Fruit fly (Drosophila melanogaster) whole organism, prepupa: Measurements from ENCODE around the gene CG3631.

Experiments used
- Blimp-1 ChIP-seq: fragments of 200-800 bp; sonication (Bioruptor generic); optimal IDR thresholded peaks from 3 replicates; lab custom pipeline; 2017; ENCODE audit warnings: missing biosample characterization, missing genetic modification characterization, mild to moderate bottlenecking, moderate library complexity, missing genetic modification reagents
- CG10669 ChIP-seq: fragments of 200-800 bp; sonication (Bioruptor generic); optimal IDR thresholded peaks from 3 replicates; lab custom pipeline; 2018; ENCODE audit warnings: missing biosample characterization, mild to moderate bottlenecking, missing genetic modification characterization, moderate library complexity
- CG11294 ChIP-seq: fragments of 200-800 bp; sonication (Bioruptor generic); IDR thresholded peaks from 2 replicates; pipeline ENCODE4 v1.3.6; 2022; ENCODE audit warnings: missing biosample characterization, missing genetic modification characterization
- CG11762 ChIP-seq: fragments of 200-800 bp; sonication (Bioruptor generic); optimal IDR thresholded peaks from 3 replicates; lab custom pipeline; 2016; ENCODE audit warnings: missing biosample characterization, missing genetic modification characterization; ENCODE audit not compliant: insufficient read depth
- CG1621 ChIP-seq: fragments of 200-800 bp; sonication (Bioruptor generic); optimal IDR thresholded peaks from 3 replicates; lab custom pipeline; 2018; ENCODE audit warnings: missing biosample characterization, mild to moderate bottlenecking, missing genetic modification characterization
- CG16779 ChIP-seq: fragments of 200-800 bp; sonication (Bioruptor generic); optimal IDR thresholded peaks from 3 replicates; lab custom pipeline; 2017; ENCODE audit warnings: missing biosample characterization, mild to moderate bottlenecking, missing genetic modification characterization
- CG3032 ChIP-seq: fragments of 200-800 bp; optimal IDR thresholded peaks from 2 replicates; lab custom pipeline; 2019; ENCODE audit warnings: missing biosample characterization, mild to moderate bottlenecking, missing genetic modification characterization, moderate library complexity
- CG31627 ChIP-seq: fragments of 200-800 bp; sonication (Bioruptor generic); optimal IDR thresholded peaks from 3 replicates; lab custom pipeline; 2016; ENCODE audit warnings: missing biosample characterization, missing genetic modification characterization
- CG32006 ChIP-seq: fragments of 200-800 bp; sonication (Bioruptor generic); optimal IDR thresholded peaks from 3 replicates; lab custom pipeline; 2017; ENCODE audit warnings: missing biosample characterization, mild to moderate bottlenecking, missing genetic modification characterization
- CG34406 ChIP-seq: fragments of 200-800 bp; sonication (Bioruptor generic); optimal IDR thresholded peaks from 3 replicates; lab custom pipeline; 2016; ENCODE audit warnings: missing biosample characterization, missing genetic modification characterization
- CG4318 ChIP-seq: fragments of 200-800 bp; sonication (Bioruptor generic); optimal IDR thresholded peaks from 3 replicates; lab custom pipeline; 2017; ENCODE audit warnings: missing biosample characterization, mild to moderate bottlenecking, missing genetic modification characterization
- CG6276 ChIP-seq: fragments of 200-800 bp; sonication (Bioruptor generic); optimal IDR thresholded peaks from 2 replicates; lab custom pipeline; 2017; ENCODE audit warnings: missing biosample characterization, mild to moderate bottlenecking, missing genetic modification characterization
- CG6854 ChIP-seq: fragments of 200-800 bp; sonication (Bioruptor generic); optimal IDR thresholded peaks from 2 replicates; lab custom pipeline; 2017; ENCODE audit warnings: missing biosample characterization, mild to moderate bottlenecking, missing genetic modification characterization
- CG7368 ChIP-seq: fragments of 200-800 bp; sonication (Bioruptor generic); optimal IDR thresholded peaks from 3 replicates; lab custom pipeline; 2016; ENCODE audit warnings: missing biosample characterization, missing genetic modification characterization
- CG8319 ChIP-seq: fragments of 200-800 bp; sonication (Bioruptor generic); optimal IDR thresholded peaks from 3 replicates; lab custom pipeline; 2016; ENCODE audit warnings: missing biosample characterization, missing genetic modification characterization
- CG8632 ChIP-seq: fragments of 200-800 bp; sonication (Bioruptor generic); optimal IDR thresholded peaks from 3 replicates; lab custom pipeline; 2016; ENCODE audit warnings: missing biosample characterization, missing genetic modification characterization
- CG9139 ChIP-seq: fragments of 200-800 bp; sonication (Bioruptor generic); optimal IDR thresholded peaks from 3 replicates; lab custom pipeline; 2017; ENCODE audit warnings: missing biosample characterization, mild to moderate bottlenecking, missing genetic modification characterization
- Eip75B ChIP-seq: fragments of 200-800 bp; sonication (Bioruptor generic); optimal IDR thresholded peaks from 3 replicates; lab custom pipeline; 2016; ENCODE audit warnings: missing biosample characterization, missing genetic modification characterization
- Ets21C ChIP-seq: fragments of 200-800 bp; sonication (Bioruptor generic); optimal IDR thresholded peaks from 3 replicates; lab custom pipeline; 2016; ENCODE audit warnings: missing biosample characterization, missing genetic modification characterization
- Hr38 ChIP-seq: sonication (Bioruptor generic); optimal IDR thresholded peaks from 2 replicates; lab custom pipeline; 2016; ENCODE audit warnings: missing biosample characterization, missing genetic modification characterization
- Hr39 ChIP-seq: fragments of 200-800 bp; sonication (Bioruptor generic); optimal IDR thresholded peaks from 2 replicates; lab custom pipeline; 2016; ENCODE audit warnings: missing biosample characterization, missing genetic modification characterization
- Hr4 ChIP-seq: fragments of 200-800 bp; sonication (Bioruptor generic); optimal IDR thresholded peaks from 3 replicates; lab custom pipeline; 2016; ENCODE audit warnings: missing biosample characterization, missing genetic modification characterization
- Met ChIP-seq: fragments of 200-800 bp; sonication (Bioruptor generic); optimal IDR thresholded peaks from 3 replicates; lab custom pipeline; 2016; ENCODE audit warnings: missing biosample characterization, missing genetic modification characterization
- Sox102F ChIP-seq: fragments of 200-800 bp; sonication (Bioruptor generic); optimal IDR thresholded peaks from 2 replicates; lab custom pipeline; 2016; ENCODE audit warnings: missing biosample characterization, mild to moderate bottlenecking, missing genetic modification characterization
- Sox14 ChIP-seq: fragments of 200-800 bp; sonication (Bioruptor generic); optimal IDR thresholded peaks from 3 replicates; lab custom pipeline; 2016; ENCODE audit warnings: missing biosample characterization, missing genetic modification characterization
- Sox15 ChIP-seq: fragments of 200-800 bp; sonication (Bioruptor generic); optimal IDR thresholded peaks from 3 replicates; lab custom pipeline; 2016; ENCODE audit warnings: missing biosample characterization, missing genetic modification characterization
- achi ChIP-seq: fragments of 200-800 bp; sonication (Bioruptor generic); optimal IDR thresholded peaks from 3 replicates; lab custom pipeline; 2016; ENCODE audit warnings: missing biosample characterization, missing genetic modification characterization
- acj6 ChIP-seq: fragments of 200-800 bp; sonication (Bioruptor generic); optimal IDR thresholded peaks from 3 replicates; lab custom pipeline; 2016; ENCODE audit warnings: missing biosample characterization, missing genetic modification characterization
- cyc ChIP-seq: fragments of 200-800 bp; sonication (Bioruptor generic); optimal IDR thresholded peaks from 3 replicates; lab custom pipeline; 2016; ENCODE audit warnings: missing biosample characterization, missing genetic modification characterization
- dac ChIP-seq: fragments of 200-800 bp; sonication (Bioruptor generic); optimal IDR thresholded peaks from 2 replicates; lab custom pipeline; 2017; ENCODE audit warnings: missing biosample characterization, mild to moderate bottlenecking, missing genetic modification characterization
- dsx ChIP-seq: fragments of 200-800 bp; optimal IDR thresholded peaks from 3 replicates; lab custom pipeline; 2019; ENCODE audit warnings: missing biosample characterization, mild to moderate bottlenecking, missing genetic modification characterization, moderate library complexity; ENCODE audit not compliant: poor library complexity, severe bottlenecking
- eg ChIP-seq: fragments of 200-800 bp; sonication (Bioruptor generic); IDR thresholded peaks from 3 replicates; pipeline ENCODE4 v1.3.6; 2022; ENCODE audit warnings: missing biosample characterization, missing genetic modification characterization
- esn ChIP-seq: fragments of 200-800 bp; sonication (Bioruptor generic); optimal IDR thresholded peaks from 2 replicates; lab custom pipeline; 2016; ENCODE audit warnings: missing biosample characterization, mild to moderate bottlenecking, missing genetic modification characterization, moderate library complexity
- fd59A ChIP-seq: fragments of 200-800 bp; sonication (Bioruptor generic); optimal IDR thresholded peaks from 2 replicates; lab custom pipeline; 2017; ENCODE audit warnings: missing biosample characterization, mild to moderate bottlenecking, missing genetic modification characterization, missing genetic modification reagents
- fd85E ChIP-seq: fragments of 200-800 bp; sonication (Bioruptor generic); optimal IDR thresholded peaks from 3 replicates; lab custom pipeline; 2016; ENCODE audit warnings: missing biosample characterization, missing genetic modification characterization
- net ChIP-seq: fragments of 200-800 bp; sonication (Bioruptor generic); optimal IDR thresholded peaks from 3 replicates; lab custom pipeline; 2016; ENCODE audit warnings: missing biosample characterization, missing genetic modification characterization
- pdm3 ChIP-seq: fragments of 200-800 bp; sonication (Bioruptor generic); optimal IDR thresholded peaks from 3 replicates; lab custom pipeline; 2016; ENCODE audit warnings: missing biosample characterization, missing genetic modification characterization
- salr ChIP-seq, 2 experiments: fragments of 200-800 bp; sonication (Bioruptor generic); optimal IDR thresholded peaks; 3 replicates each; lab custom pipeline; 2016 to 2018; ENCODE audit warnings: missing biosample characterization in 2 of 2, missing genetic modification characterization in 2 of 2, mild to moderate bottlenecking in 1 of 2
- spab ChIP-seq: fragments of 200-800 bp; sonication (Bioruptor generic); optimal IDR thresholded peaks from 2 replicates; lab custom pipeline; 2017; ENCODE audit warnings: missing biosample characterization, mild to moderate bottlenecking, missing genetic modification characterization, missing genetic modification reagents
- ss ChIP-seq, 2 experiments: fragments of 200-800 bp; sonication (Bioruptor generic); optimal IDR thresholded peaks; 2 replicates in 1 of 2; 3 replicates in 1 of 2; lab custom pipeline; 2017 to 2018; ENCODE audit warnings: mild to moderate bottlenecking in 2 of 2, missing biosample characterization in 2 of 2, missing genetic modification characterization in 2 of 2, moderate library complexity in 1 of 2
- svp ChIP-seq: fragments of 200-800 bp; sonication (Bioruptor generic); peaks from one replicate; lab custom pipeline; 2016; ENCODE audit warnings: missing biosample characterization, missing genetic modification characterization
- vri ChIP-seq: fragments of 200-800 bp; sonication (Bioruptor generic); optimal IDR thresholded peaks from 3 replicates; lab custom pipeline; 2016; ENCODE audit warnings: missing biosample characterization, mild to moderate bottlenecking, missing genetic modification characterization

CG3631 gene

DNA sequence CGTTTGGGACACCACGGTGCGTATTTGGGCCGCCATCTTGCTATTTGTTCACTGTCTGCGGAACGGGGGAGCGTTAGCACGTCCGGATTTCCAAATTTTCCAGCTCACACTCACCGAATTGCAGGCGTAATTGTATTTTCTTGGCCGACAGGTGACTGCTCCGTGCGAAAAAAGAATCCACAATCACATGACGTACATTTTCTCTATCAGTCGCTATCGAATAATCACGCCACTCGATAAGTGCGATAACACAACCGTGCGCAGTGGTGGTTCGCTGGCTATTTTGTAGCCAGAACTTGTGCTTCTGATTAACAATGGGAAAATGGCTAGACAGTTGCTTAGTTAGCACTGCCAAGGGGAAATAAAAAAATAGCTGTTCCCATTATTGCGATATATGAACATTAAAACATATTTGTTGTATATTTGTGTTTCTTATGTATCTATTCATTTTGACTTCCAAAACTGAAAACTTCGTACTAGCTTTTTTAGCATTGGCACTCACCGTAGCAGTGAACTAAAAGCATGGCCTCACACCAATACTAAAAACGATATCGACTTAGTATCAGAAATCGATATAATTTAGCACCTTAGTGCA is 24.7 kb downstream of the CG3631 start, which contains the start of gene VhaPPA1-1 (continued):
- TF ChIP-seq Hr4 (GFP tag; lab: Kevin White, UChicago) (no peak), Sox102F (GFP tag; lab: Kevin White, UChicago) (no peak), CG34406 (GFP tag; lab: Kevin White, UChicago) (no peak), Hr38 (GFP tag; lab: Kevin White, UChicago) (no peak), eg (no peak), dsx (GFP tag; lab: Kevin White, UChicago) (no peak), Ets21C (GFP tag; lab: Kevin White, UChicago) (no peak), CG32006 (GFP tag; lab: Kevin White, UChicago) (no peak), CG10669 (GFP tag; lab: Kevin White, UChicago) (no peak), CG11762 (GFP tag; lab: Kevin White, UChicago) (no peak), Eip75B (peak; percentile 12), CG31627 (GFP tag; lab: Kevin White, UChicago) (no peak), acj6 (GFP tag; lab: Kevin White, UChicago) (no peak), CG7368 (GFP tag; lab: Kevin White, UChicago) (no peak), Sox15 (GFP tag; lab: Kevin White, UChicago) (no peak)

DNA sequence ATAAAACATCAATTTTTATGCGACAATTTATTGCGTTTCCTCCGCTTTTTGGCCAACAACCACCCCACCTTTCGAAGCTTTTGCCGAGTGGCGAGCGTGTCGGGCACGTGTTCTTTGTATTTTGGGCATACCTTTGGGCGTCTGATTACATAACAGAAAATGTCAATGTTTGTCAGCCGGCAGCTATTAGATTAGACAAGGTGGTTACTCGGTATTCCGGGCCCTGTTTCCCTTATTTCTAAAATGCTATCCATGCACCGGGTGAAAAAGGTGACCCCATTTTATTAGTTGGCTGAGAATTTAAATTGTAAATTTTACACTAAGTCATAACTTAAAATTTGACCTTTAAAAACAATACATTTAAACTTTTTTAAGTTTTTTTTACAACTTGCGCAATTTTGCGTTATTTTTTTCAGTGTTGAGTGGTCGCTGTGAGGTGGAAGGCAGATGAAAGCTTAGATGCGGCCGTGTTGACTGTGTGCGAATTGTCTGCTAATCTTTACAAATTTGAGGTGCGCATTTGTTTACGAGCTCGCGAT is 33.3 kb downstream of the CG3631 start:
- TF ChIP-seq CG9139 (GFP tag; lab: Kevin White, UChicago) (no peak), CG11294 (GFP tag; lab: Robert Waterston, UW) (no peak), CG4318 (GFP tag; lab: Kevin White, UChicago) (no peak), fd59A (GFP tag; lab: Kevin White, UChicago) (no peak), Blimp-1 (GFP tag; lab: Kevin White, UChicago) (no peak), CG32006 (GFP tag; lab: Kevin White, UChicago) (no peak), svp (GFP tag; lab: Kevin White, UChicago) (no peak), Sox14 (GFP tag; lab: Kevin White, UChicago) (no peak), CG8319 (no peak), CG16779 (tag; lab: Kevin White, UChicago) (no peak), dac (GFP tag; lab: Kevin White, UChicago) (no peak), net (GFP tag; lab: Kevin White, UChicago) (no peak), salr (GFP tag; optimal IDR thresholded peaks at IDR 0.05; lab: Kevin White, UChicago) (no peak), Sox15 (GFP tag; lab: Kevin White, UChicago) (no peak), fd85E (GFP tag; lab: Kevin White, UChicago) (no peak)

DNA sequence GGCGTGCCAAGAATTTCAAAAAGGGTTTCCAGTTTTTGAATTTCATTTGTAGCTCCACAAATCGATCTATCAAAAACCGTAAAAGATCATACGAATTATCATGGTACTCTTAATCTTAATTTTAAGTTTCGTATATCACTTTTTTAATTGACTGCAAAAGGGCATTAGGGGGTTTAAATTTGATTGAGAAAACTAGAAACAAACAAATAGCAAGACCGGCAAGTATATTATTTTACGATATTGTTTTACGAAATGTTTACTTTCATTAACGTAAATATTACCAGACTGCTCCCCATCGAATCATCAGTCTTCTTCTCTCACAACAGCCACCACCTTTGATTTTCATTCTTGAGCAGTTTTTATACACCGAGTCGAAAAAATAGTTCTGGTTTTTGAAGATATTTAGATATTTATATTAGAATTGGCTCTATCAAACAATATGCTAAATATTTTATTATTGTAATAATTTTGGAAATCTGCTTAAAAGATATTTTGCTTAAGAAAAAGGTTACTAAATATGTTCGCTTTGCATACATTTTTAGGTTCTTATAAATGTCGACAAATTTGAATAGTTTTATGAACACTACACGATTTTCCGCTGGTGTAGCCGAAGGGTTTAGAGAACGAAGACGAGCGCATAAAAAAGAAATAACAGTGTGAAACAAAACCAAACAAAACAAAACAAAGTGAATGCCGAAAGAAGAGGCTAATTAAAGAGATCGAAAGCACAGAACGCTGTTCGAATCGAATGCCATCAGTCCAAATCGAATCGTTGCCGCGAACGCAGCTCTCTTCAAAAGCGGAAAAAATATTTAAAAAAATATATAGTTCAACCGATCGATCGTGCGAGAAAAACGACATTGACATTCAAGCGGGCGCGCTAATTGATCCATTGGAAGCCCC is 38.9 kb downstream of the CG3631 start, which contains the start of gene Sdr:
Gene Sdr (plus strand): TSS at position 702 of the 903 bp plus-strand sequence.
- TF ChIP-seq Hr38 (GFP tag; lab: Kevin White, UChicago), result no peak
- TF ChIP-seq CG6276 (GFP tag; lab: Kevin White, UChicago), result no peak
- peak; percentile 53 for TF ChIP-seq esn (GFP tag; lab: Kevin White, UChicago)
- no peak for TF ChIP-seq CG9139 (GFP tag; lab: Kevin White, UChicago)
- peak; percentile 49 for TF ChIP-seq CG8632
- TF ChIP-seq spab (GFP tag; lab: Kevin White, UChicago), result peak; percentile 11
- peak; percentile 15 for TF ChIP-seq CG31627 (GFP tag; lab: Kevin White, UChicago)
- TF ChIP-seq CG16779 (tag; lab: Kevin White, UChicago), result no peak
- TF ChIP-seq CG6854 (GFP tag; lab: Kevin White, UChicago), result no peak
- TF ChIP-seq Hr39 (GFP tag; lab: Kevin White, UChicago), result peak; percentile 29
- no peak for TF ChIP-seq CG11294 (GFP tag; lab: Robert Waterston, UW)
- TF ChIP-seq CG11762 (GFP tag; lab: Kevin White, UChicago), result peak; percentile 44
- TF ChIP-seq ss (GFP tag; optimal IDR thresholded peaks at IDR 0.05; lab: Kevin White, UChicago), result peak; percentile 30 to 54
- TF ChIP-seq pdm3 (GFP tag; lab: Kevin White, UChicago), result peak; percentile 22
- no peak for TF ChIP-seq Sox15 (GFP tag; lab: Kevin White, UChicago)
- TF ChIP-seq cyc (GFP tag; lab: Kevin White, UChicago), result peak; percentile 79
- TF ChIP-seq acj6 (GFP tag; lab: Kevin White, UChicago), result peak; percentile 2
- TF ChIP-seq vri (GFP tag; lab: Kevin White, UChicago), result peak; percentile 35
- TF ChIP-seq fd85E (GFP tag; lab: Kevin White, UChicago), result no peak
- TF ChIP-seq CG4318 (GFP tag; lab: Kevin White, UChicago), result no peak
- peak; percentile 34 for TF ChIP-seq achi (GFP tag; lab: Kevin White, UChicago)
- TF ChIP-seq CG1621 (tag; lab: Kevin White, UChicago), result no peak
- TF ChIP-seq salr (GFP tag; optimal IDR thresholded peaks at IDR 0.05; lab: Kevin White, UChicago), result peak in 1 of 2 experiments; percentile 32
- peak; percentile 68 for TF ChIP-seq Met (GFP tag; lab: Kevin White, UChicago)
- peak; percentile 86 for TF ChIP-seq CG3032 (tag; lab: Kevin White, UChicago)
